Fruit fly (Drosophila melanogaster): ENCODE data around the gene pns.

dm6 chr3L:1576489-1577106, 39.7 kb downstream of the pns start, which contains the start of gene CG13917:
- TF ChIP-seq Sin3A (optimal IDR thresholded peaks at IDR 0.05) = no peak
- TF ChIP-seq insv (optimal IDR thresholded peaks at IDR 0.05) = no peak
- TF ChIP-seq psq (optimal IDR thresholded peaks at IDR 0.05) = no peak
- no peak for TF ChIP-seq Myc (optimal IDR thresholded peaks at IDR 0.05)
